Comparison of ENCODE assay signal across 1 fruit fly cellular context in the genomic region with DNA sequence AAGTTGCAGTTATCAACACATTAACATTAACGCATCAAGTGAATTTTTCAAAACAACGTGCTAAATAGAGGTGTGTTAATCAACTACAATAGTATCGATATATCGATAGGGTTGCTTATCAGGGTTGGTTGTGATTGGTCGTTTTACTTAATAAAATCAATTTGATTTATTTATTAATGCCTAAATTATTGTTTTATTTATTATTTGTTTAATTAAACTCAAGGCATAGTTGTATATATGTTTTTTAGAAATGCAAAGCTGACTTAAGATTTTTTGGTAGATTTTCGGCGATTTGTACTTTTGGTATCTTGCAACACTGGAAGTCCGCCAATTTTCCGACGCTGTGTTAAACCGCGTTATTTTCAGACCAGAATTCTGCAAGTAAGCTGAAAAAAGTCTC.
A peak's percentile ranks its signal among the peaks of the same experiment; 100 is the strongest.
TF ChIP-seq lines count a peak whose summit lies in the region.

A gene (minus strand): TSS at position 88 of the 400 bp plus-strand sequence.
A gene (plus strand): TSS at position 314 of the 400 bp plus-strand sequence.

TF ChIP-seq in whole organism, embryonic, 481 proteins besides CTCF, POLR2A, EP300 and RAD21 (continued from another document and continues in another):
- TF ChIP-seq D19B (GFP tag; optimal IDR thresholded peaks at IDR 0.05; lab: Kevin White, UChicago) (peak; percentile 4), GATAe (GFP tag; conservative IDR thresholded peaks at IDR 0.05; lab: Robert Waterston, UW) (no peak), Taf1 (GFP tag; IDR thresholded peaks at IDR 0.05; lab: Robert Waterston, UW) (peak; percentile 62), CG18599 (GFP tag; optimal IDR thresholded peaks at IDR 0.05; lab: Kevin White, UChicago) (no peak), Jarid2 (GFP tag; optimal IDR thresholded peaks at IDR 0.05; lab: Kevin White, UChicago) (no peak), CG32767 (GFP tag; IDR thresholded peaks at IDR 0.05; lab: Robert Waterston, UW) (0 out of 2 replicates have a peak, but pooled peaks have one; percentile 37), B-H1 (GFP tag; IDR thresholded peaks at IDR 0.05; lab: Robert Waterston, UW) (no peak), dysf (GFP tag; IDR thresholded peaks at IDR 0.05; lab: Robert Waterston, UW) (peak; percentile 54), tio (GFP tag; optimal IDR thresholded peaks at IDR 0.05; lab: Kevin White, UChicago) (peak; percentile 53), sug (tag; optimal IDR thresholded peaks at IDR 0.05; lab: Kevin White, UChicago) (peak; percentile 70), Aef1 (GFP tag; IDR thresholded peaks at IDR 0.05; lab: Robert Waterston, UW) (peak; percentile 51; the same call in 2 of the 3 replicates), CG12236 (GFP tag; optimal IDR thresholded peaks at IDR 0.05; lab: Kevin White, UChicago) (no peak), nerfin-1 (tag; optimal IDR thresholded peaks at IDR 0.05; lab: Kevin White, UChicago) (peak; percentile 56), CG10274 (GFP tag; optimal IDR thresholded peaks at IDR 0.05; lab: Kevin White, UChicago) (no peak), Doc2 (GFP tag; IDR thresholded peaks at IDR 0.05; lab: Robert Waterston, UW) (no peak), MESR4 (GFP tag; optimal IDR thresholded peaks at IDR 0.05; lab: Kevin White, UChicago) (peak; percentile 26), CG18011 (GFP tag; optimal IDR thresholded peaks at IDR 0.05; lab: Kevin White, UChicago) (peak; percentile 69), gcm2 (GFP tag; optimal IDR thresholded peaks at IDR 0.05; lab: Kevin White, UChicago) (no peak), jigr1 (GFP tag; IDR thresholded peaks at IDR 0.05; lab: Robert Waterston, UW) (no peak), Ravus (GFP tag; IDR thresholded peaks at IDR 0.05; lab: Robert Waterston, UW) (no peak), HLH54F (GFP tag; optimal IDR thresholded peaks at IDR 0.05; lab: Kevin White, UChicago) (peak; percentile 45), kah (GFP tag; optimal IDR thresholded peaks at IDR 0.05; lab: Kevin White, UChicago) (no peak), H15 (GFP tag; IDR thresholded peaks at IDR 0.05; lab: Robert Waterston, UW) (peak; percentile 35; the same call in 1 of the 3 replicates), BEAF-32 (GFP tag; optimal IDR thresholded peaks at IDR 0.05; lab: Kevin White, UChicago) (peak; percentile 92), Dip2 (GFP tag; IDR thresholded peaks at IDR 0.05; lab: Robert Waterston, UW) (no peak), tx (GFP tag; optimal IDR thresholded peaks at IDR 0.05; lab: Kevin White, UChicago) (no peak), Scr (GFP tag; IDR thresholded peaks at IDR 0.05; lab: Robert Waterston, UW; ENCODE audit: partially characterized antibody) (peak; percentile 90), HHEX (GFP tag; optimal IDR thresholded peaks at IDR 0.05; lab: Kevin White, UChicago) (peak; percentile 30), C15 (GFP tag; IDR thresholded peaks at IDR 0.05; lab: Robert Waterston, UW) (0 out of 3 replicates have a peak, but pooled peaks have one; percentile 41), Xbp1 (GFP tag; optimal IDR thresholded peaks at IDR 0.05; lab: Kevin White, UChicago) (peak; percentile 79), pnt (GFP tag; optimal IDR thresholded peaks at IDR 0.05; lab: Kevin White, UChicago) (no peak), D (optimal IDR thresholded peaks at IDR 0.05; lab: Kevin White, UChicago) (no peak), D (GFP tag; optimal IDR thresholded peaks at IDR 0.05; lab: Kevin White, UChicago) (no peak), Poxn (GFP tag; IDR thresholded peaks at IDR 0.05; lab: Robert Waterston, UW) (no peak), CG10366 (GFP tag; IDR thresholded peaks at IDR 0.05; lab: Robert Waterston, UW) (peak; percentile 42), Adf1 (GFP tag; IDR thresholded peaks at IDR 0.05; lab: Robert Waterston, UW) (peak; percentile 23), chinmo (GFP tag; IDR thresholded peaks at IDR 0.05; lab: Robert Waterston, UW; ENCODE audit: partially characterized antibody) (0 out of 4 replicates have a peak, but pooled peaks have one; percentile 32), vvl (GFP tag; IDR thresholded peaks at IDR 0.05; lab: Robert Waterston, UW) (peak; percentile 76), Sox100B (GFP tag; optimal IDR thresholded peaks at IDR 0.05; lab: Kevin White, UChicago) (no peak), CG15514 (GFP tag; optimal IDR thresholded peaks at IDR 0.05; lab: Kevin White, UChicago) (peak; percentile 78), CG31441 (GFP tag; IDR thresholded peaks at IDR 0.05; lab: Robert Waterston, UW) (no peak; the same call in none of the 2 replicates), CG4617 (GFP tag; optimal IDR thresholded peaks at IDR 0.05; lab: Kevin White, UChicago; ENCODE audit: borderline replicate concordance) (peak; percentile 80), Oli (tag; optimal IDR thresholded peaks at IDR 0.05; lab: Kevin White, UChicago) (peak; percentile 5), HmgD (GFP tag; optimal IDR thresholded peaks at IDR 0.05; lab: Kevin White, UChicago) (no peak), lov (optimal IDR thresholded peaks at IDR 0.05; lab: Kevin White, UChicago) (no peak), lov (GFP tag; IDR thresholded peaks at IDR 0.05; lab: Robert Waterston, UW) (no peak), insv (GFP tag; optimal IDR thresholded peaks at IDR 0.05; lab: Kevin White, UChicago) (peak in 1 of 2 experiments; percentile 25), CG10565 (GFP tag; optimal IDR thresholded peaks at IDR 0.05; lab: Kevin White, UChicago) (no peak), tna (GFP tag; IDR thresholded peaks at IDR 0.05; lab: Robert Waterston, UW; ENCODE audit: partially characterized antibody) (peak; percentile 48; the same call in 1 of the 2 replicates), sob (GFP tag; IDR thresholded peaks at IDR 0.05; lab: Robert Waterston, UW) (peak; percentile 88), Max (GFP tag; optimal IDR thresholded peaks at IDR 0.05; lab: Kevin White, UChicago) (peak; percentile 93), H2.0 (GFP tag; IDR thresholded peaks at IDR 0.05; lab: Robert Waterston, UW) (peak; percentile 53), cad (GFP tag; optimal IDR thresholded peaks at IDR 0.05; lab: Kevin White, UChicago) (no peak), B-H2 (GFP tag; optimal IDR thresholded peaks at IDR 0.05; lab: Kevin White, UChicago) (peak; percentile 68), CG10654 (GFP tag; optimal IDR thresholded peaks at IDR 0.05; lab: Kevin White, UChicago) (peak; percentile 70), hb (GFP tag; IDR thresholded peaks at IDR 0.05; lab: Robert Waterston, UW; ENCODE audit: partially characterized antibody) (peak; percentile 61; the same call in 2 of the 3 replicates), Hand (GFP tag; optimal IDR thresholded peaks at IDR 0.05; lab: Kevin White, UChicago) (no peak), yki (optimal IDR thresholded peaks at IDR 0.05; lab: Kevin White, UChicago) (no peak), Hr78 (GFP tag; optimal IDR thresholded peaks at IDR 0.05; lab: Kevin White, UChicago) (no peak), ERR (GFP tag; optimal IDR thresholded peaks at IDR 0.05; lab: Kevin White, UChicago) (no peak), CG6654 (GFP tag; optimal IDR thresholded peaks at IDR 0.05; lab: Kevin White, UChicago) (no peak), Deaf1 (tag; optimal IDR thresholded peaks at IDR 0.05; lab: Kevin White, UChicago) (no peak), Camta (GFP tag; optimal IDR thresholded peaks at IDR 0.05; lab: Kevin White, UChicago) (peak; percentile 15), aop (GFP tag; IDR thresholded peaks at IDR 0.05; lab: Robert Waterston, UW) (no peak), CG10462 (GFP tag; optimal IDR thresholded peaks at IDR 0.05; lab: Kevin White, UChicago) (peak; percentile 45), p53 (GFP tag; optimal IDR thresholded peaks at IDR 0.05; lab: Kevin White, UChicago) (no peak), CG9876 (GFP tag; optimal IDR thresholded peaks at IDR 0.05; lab: Kevin White, UChicago) (peak; percentile 10), CG12391 (tag; optimal IDR thresholded peaks at IDR 0.05; lab: Kevin White, UChicago) (peak; percentile 93), CG11560 (tag; IDR thresholded peaks at IDR 0.05; lab: Robert Waterston, UW) (no peak), CG16779 (GFP tag; IDR thresholded peaks at IDR 0.05; lab: Robert Waterston, UW) (no peak), twi (tag; optimal IDR thresholded peaks at IDR 0.05; lab: Kevin White, UChicago) (peak; percentile 38), danr (GFP tag; IDR thresholded peaks at IDR 0.05; lab: Robert Waterston, UW) (no peak; the same call in 1 of the 2 replicates), Lhr (GFP tag; optimal IDR thresholded peaks at IDR 0.05; lab: Kevin White, UChicago) (peak; percentile 53), CG2120 (GFP tag; optimal IDR thresholded peaks at IDR 0.05; lab: Kevin White, UChicago) (peak; percentile 78), chn (GFP tag; optimal IDR thresholded peaks at IDR 0.05; lab: Kevin White, UChicago) (peak; percentile 49), psq (GFP tag; optimal IDR thresholded peaks at IDR 0.05; lab: Kevin White, UChicago) (peak; percentile 22), br (optimal IDR thresholded peaks at IDR 0.05; lab: Kevin White, UChicago) (no peak), Dek (tag; optimal IDR thresholded peaks at IDR 0.05; lab: Kevin White, UChicago) (peak; percentile 53), ATbp (GFP tag; optimal IDR thresholded peaks at IDR 0.05; lab: Kevin White, UChicago) (no peak), CG17186 (GFP tag; optimal IDR thresholded peaks at IDR 0.05; lab: Kevin White, UChicago) (peak; percentile 51), org-1 (GFP tag; optimal IDR thresholded peaks at IDR 0.05; lab: Kevin White, UChicago) (no peak), Asciz (GFP tag; optimal IDR thresholded peaks at IDR 0.05; lab: Kevin White, UChicago) (no peak), wor (GFP tag; IDR thresholded peaks at IDR 0.05; lab: Robert Waterston, UW) (peak; percentile 48), Fer3 (tag; optimal IDR thresholded peaks at IDR 0.05; lab: Kevin White, UChicago) (peak; percentile 65), croc (GFP tag; conservative IDR thresholded peaks at IDR 0.05; lab: Robert Waterston, UW) (peak; percentile 43; the same call in 2 of the 3 replicates), ap (GFP tag; IDR thresholded peaks at IDR 0.05; lab: Robert Waterston, UW) (peak; percentile 22; the same call in 1 of the 2 replicates), grau (tag; optimal IDR thresholded peaks at IDR 0.05; lab: Kevin White, UChicago) (peak; percentile 76), chm (GFP tag; IDR thresholded peaks at IDR 0.05; lab: Robert Waterston, UW) (no peak), CG1602 (GFP tag; optimal IDR thresholded peaks at IDR 0.05; lab: Kevin White, UChicago) (peak; percentile 74), bigmax (GFP tag; optimal IDR thresholded peaks at IDR 0.05; lab: Kevin White, UChicago) (no peak), Myb (GFP tag; optimal IDR thresholded peaks at IDR 0.05; lab: Kevin White, UChicago) (peak; percentile 80), zen2 (GFP tag; IDR thresholded peaks at IDR 0.05; lab: Robert Waterston, UW; ENCODE audit: partially characterized antibody) (no peak; the same call in 2 of the 3 replicates), CkIIα-i1 (GFP tag; IDR thresholded peaks at IDR 0.05; lab: Robert Waterston, UW) (no peak), maf-S (GFP tag; optimal IDR thresholded peaks at IDR 0.05; lab: Kevin White, UChicago) (peak; percentile 3), CG12299 (tag; optimal IDR thresholded peaks at IDR 0.05; lab: Kevin White, UChicago) (peak; percentile 51), Tbp (GFP tag; optimal IDR thresholded peaks at IDR 0.05; lab: Kevin White, UChicago) (no peak), da (GFP tag; optimal IDR thresholded peaks at IDR 0.05; lab: Kevin White, UChicago) (no peak), vfl (GFP tag; optimal IDR thresholded peaks at IDR 0.05; lab: Kevin White, UChicago) (peak; percentile 48), ind (GFP tag; optimal IDR thresholded peaks at IDR 0.05; lab: Kevin White, UChicago) (peak; percentile 77), CG7987 (GFP tag; optimal IDR thresholded peaks at IDR 0.05; lab: Kevin White, UChicago) (no peak), CG1529 (GFP tag; optimal IDR thresholded peaks at IDR 0.05; lab: Kevin White, UChicago) (peak; percentile 9), Hr51 (GFP tag; optimal IDR thresholded peaks at IDR 0.05; lab: Kevin White, UChicago) (peak in 1 of 2 experiments; percentile 34), CG15073 (GFP tag; optimal IDR thresholded peaks at IDR 0.05; lab: Kevin White, UChicago) (no peak), Atf-2 (GFP tag; optimal IDR thresholded peaks at IDR 0.05; lab: Kevin White, UChicago) (no peak), CG34422 (GFP tag; IDR thresholded peaks at IDR 0.05; lab: Robert Waterston, UW) (peak; percentile 67; the same call in 2 of the 3 replicates), CG13775 (GFP tag; optimal IDR thresholded peaks at IDR 0.05; lab: Kevin White, UChicago) (peak; percentile 79), bowl (GFP tag; IDR thresholded peaks at IDR 0.05; lab: Robert Waterston, UW) (no peak), Mes4 (GFP tag; optimal IDR thresholded peaks at IDR 0.05; lab: Kevin White, UChicago) (no peak), CG14860 (GFP tag; IDR thresholded peaks at IDR 0.05; lab: Robert Waterston, UW; ENCODE audit: partially characterized antibody) (peak; percentile 77), Nf-YB (GFP tag; optimal IDR thresholded peaks at IDR 0.05; lab: Kevin White, UChicago) (peak; percentile 75), sna (GFP tag; IDR thresholded peaks at IDR 0.05; lab: Robert Waterston, UW; ENCODE audit: partially characterized antibody) (peak; percentile 84), YL-1 (GFP tag; optimal IDR thresholded peaks at IDR 0.05; lab: Kevin White, UChicago) (peak; percentile 82), ftz-f1 (GFP tag; optimal IDR thresholded peaks at IDR 0.05; lab: Kevin White, UChicago) (no peak), toy (GFP tag; IDR thresholded peaks at IDR 0.05; lab: Robert Waterston, UW) (no peak), dpn (GFP tag; optimal IDR thresholded peaks at IDR 0.05; lab: Kevin White, UChicago) (peak; percentile 50 to 84), CG10959 (GFP tag; IDR thresholded peaks at IDR 0.05; lab: Robert Waterston, UW) (peak; percentile 23; the same call in 1 of the 2 replicates), dimm (GFP tag; IDR thresholded peaks at IDR 0.05; lab: Robert Waterston, UW) (no peak), jumu (GFP tag; optimal IDR thresholded peaks at IDR 0.05; lab: Kevin White, UChicago) (no peak), CG1603 (tag; optimal IDR thresholded peaks at IDR 0.05; lab: Kevin White, UChicago) (peak; percentile 30), unc-4 (GFP tag; IDR thresholded peaks at IDR 0.05; lab: Robert Waterston, UW; ENCODE audit: partially characterized antibody) (peak; percentile 93), CG6791 (GFP tag; IDR thresholded peaks at IDR 0.05; lab: Robert Waterston, UW; ENCODE audit: partially characterized antibody) (peak; percentile 82), CG8359 (GFP tag; optimal IDR thresholded peaks at IDR 0.05; lab: Kevin White, UChicago; ENCODE audit: borderline replicate concordance) (no peak), CG12219 (GFP tag; optimal IDR thresholded peaks at IDR 0.05; lab: Kevin White, UChicago) (no peak), HLH4C (GFP tag; IDR thresholded peaks at IDR 0.05; lab: Robert Waterston, UW; ENCODE audit: partially characterized antibody) (peak; percentile 83)
